Fruit fly (Drosophila melanogaster) whole organism, embryonic: ENCODE measurements around the gene park.
A peak's percentile ranks its signal among the peaks of the same experiment; 100 is the strongest.

Experiments used
- Adf1 ChIP-seq: fragments of 200-800 bp; sonication (Bioruptor generic); IDR thresholded peaks from 2 replicates; pipeline ENCODE4 v1.3.6; 2022; ENCODE audit warnings: missing biosample characterization, missing genetic modification characterization
- Awh ChIP-seq: fragments of 200-800 bp; sonication (Bioruptor generic); IDR thresholded peaks from 2 replicates; pipeline ENCODE4, ENCODE4 v1.3.6; 2022; ENCODE audit warnings: missing biosample characterization, missing genetic modification characterization
- CG10267 ChIP-seq: fragments of 200-800 bp; sonication (Bioruptor generic); optimal IDR thresholded peaks from 2 replicates; lab custom pipeline; 2018; ENCODE audit warnings: missing biosample characterization, mild to moderate bottlenecking, missing genetic modification characterization, moderate library complexity
- CG10274 ChIP-seq: fragments of 200-800 bp; sonication (Bioruptor generic); optimal IDR thresholded peaks from 3 replicates; lab custom pipeline; 2017; ENCODE audit warnings: missing biosample characterization, mild to moderate bottlenecking, missing genetic modification characterization
- CG11085 ChIP-seq: fragments of 200-800 bp; sonication (Bioruptor generic); IDR thresholded peaks from 2 replicates; pipeline ENCODE4 v1.3.6; 2022; ENCODE audit warnings: missing biosample characterization, missing genetic modification characterization
- CG12071 ChIP-seq: fragments of 200-800 bp; sonication (Bioruptor generic); optimal IDR thresholded peaks from 3 replicates; lab custom pipeline; 2018; ENCODE audit warnings: missing biosample characterization, mild to moderate bottlenecking, missing genetic modification characterization
- CG12299 ChIP-seq: fragments of 200-800 bp; sonication (Bioruptor generic); optimal IDR thresholded peaks from 2 replicates; lab custom pipeline; 2018; ENCODE audit warnings: missing biosample characterization, mild to moderate bottlenecking, missing genetic modification characterization
- CG13296 ChIP-seq: fragments of 200-800 bp; sonication (Bioruptor generic); optimal IDR thresholded peaks from 3 replicates; lab custom pipeline; 2018; ENCODE audit warnings: missing biosample characterization, mild to moderate bottlenecking, missing genetic modification characterization
- CG13424 ChIP-seq: fragments of 200-800 bp; sonication (Bioruptor generic); optimal IDR thresholded peaks from 2 replicates; lab custom pipeline; 2019; ENCODE audit warnings: missing biosample characterization, mild to moderate bottlenecking, missing genetic modification characterization, moderate library complexity
- CG15269 ChIP-seq: fragments of 200-800 bp; sonication (Bioruptor generic); optimal IDR thresholded peaks from 2 replicates; lab custom pipeline; 2018; ENCODE audit warnings: missing biosample characterization, mild to moderate bottlenecking, missing genetic modification characterization, moderate library complexity
- CG1792 ChIP-seq: fragments of 200-800 bp; sonication (Bioruptor generic); optimal IDR thresholded peaks from 2 replicates; lab custom pipeline; 2016; ENCODE audit warnings: missing biosample characterization, missing genetic modification characterization
- CG18476 ChIP-seq: fragments of 200-800 bp; sonication (Bioruptor generic); optimal IDR thresholded peaks from 2 replicates; lab custom pipeline; 2016; ENCODE audit warnings: missing biosample characterization, mild to moderate bottlenecking, missing genetic modification characterization
- CG18764 ChIP-seq: fragments of 200-800 bp; sonication (Bioruptor generic); optimal IDR thresholded peaks from 3 replicates; lab custom pipeline; 2016; ENCODE audit warnings: missing biosample characterization, missing genetic modification characterization
- CG3281 ChIP-seq: fragments of 200-800 bp; sonication (Bioruptor generic); optimal IDR thresholded peaks from 3 replicates; lab custom pipeline; 2017; ENCODE audit warnings: missing biosample characterization, mild to moderate bottlenecking, missing genetic modification characterization
- CG34422 ChIP-seq: fragments of 200-800 bp; sonication (Bioruptor generic); IDR thresholded peaks from 3 replicates; pipeline ENCODE4 v1.3.6; 2022; ENCODE audit warnings: missing biosample characterization, missing genetic modification characterization
- CG4820 ChIP-seq: fragments of 200-800 bp; sonication (Bioruptor generic); optimal IDR thresholded peaks from 3 replicates; lab custom pipeline; 2016; ENCODE audit warnings: missing biosample characterization, missing genetic modification characterization
- CG7839 ChIP-seq: fragments of 200-800 bp; sonication (Bioruptor generic); optimal IDR thresholded peaks from 3 replicates; lab custom pipeline; 2018; ENCODE audit warnings: missing biosample characterization, mild to moderate bottlenecking, missing genetic modification characterization, moderate library complexity
- CG8290 ChIP-seq, 3 experiments: fragments of 200-800 bp; sonication (Bioruptor generic); optimal IDR thresholded peaks; 2 replicates each; lab custom pipeline; 2016 to 2019; ENCODE audit warnings: missing biosample characterization in 3 of 3, missing genetic modification characterization in 3 of 3, mild to moderate bottlenecking in 2 of 3, moderate library complexity in 1 of 3
- CG9727 ChIP-seq: fragments of 200-800 bp; sonication (Bioruptor generic); optimal IDR thresholded peaks from 3 replicates; lab custom pipeline; 2017; ENCODE audit warnings: missing biosample characterization, mild to moderate bottlenecking, missing genetic modification characterization
- CG9932 ChIP-seq: fragments of 200-800 bp; sonication (Bioruptor generic); IDR thresholded peaks from 2 replicates; pipeline ENCODE4 v1.3.6; 2022; ENCODE audit warnings: missing biosample characterization, missing genetic modification characterization
- CTCF ChIP-seq: fragments of 200-800 bp; sonication (Bioruptor generic); optimal IDR thresholded peaks from 2 replicates; lab custom pipeline; 2017; ENCODE audit warnings: missing biosample characterization, mild to moderate bottlenecking, missing genetic modification characterization, moderate library complexity
- CoRest ChIP-seq: fragments of 200-800 bp; sonication (Bioruptor generic); optimal IDR thresholded peaks from 3 replicates; lab custom pipeline; 2018; ENCODE audit warnings: missing biosample characterization, mild to moderate bottlenecking, missing genetic modification characterization, moderate library complexity
- D19B ChIP-seq: fragments of 200-800 bp; sonication (Bioruptor generic); optimal IDR thresholded peaks from 2 replicates; lab custom pipeline; 2017; ENCODE audit warnings: missing biosample characterization, mild to moderate bottlenecking, missing genetic modification characterization
- Dip3 ChIP-seq: fragments of 200-800 bp; sonication (Bioruptor generic); optimal IDR thresholded peaks from 3 replicates; lab custom pipeline; 2016; ENCODE audit warnings: missing biosample characterization, missing genetic modification characterization
- Dll ChIP-seq: fragments of 200-800 bp; sonication (Bioruptor generic); IDR thresholded peaks from 4 replicates; pipeline ENCODE4 v1.3.6; 2022; ENCODE audit warnings: missing biosample characterization, missing genetic modification characterization; ENCODE audit not compliant: partially characterized antibody
- Elba2 ChIP-seq: fragments of 200-800 bp; sonication (Bioruptor generic); optimal IDR thresholded peaks from 3 replicates; lab custom pipeline; 2016; ENCODE audit warnings: missing biosample characterization, missing genetic modification characterization
- Fer1 ChIP-seq: fragments of 200-800 bp; sonication (Bioruptor generic); optimal IDR thresholded peaks from 2 replicates; lab custom pipeline; 2017; ENCODE audit warnings: missing biosample characterization, mild to moderate bottlenecking, missing genetic modification characterization
- Gug ChIP-seq: fragments of 200-800 bp; sonication (Bioruptor generic); IDR thresholded peaks from 4 replicates; pipeline ENCODE4 v1.3.6; 2022; ENCODE audit warnings: missing biosample characterization, missing genetic modification characterization
- Hmr ChIP-seq: fragments of 200-800 bp; sonication (Bioruptor generic); optimal IDR thresholded peaks from 3 replicates; lab custom pipeline; 2017; ENCODE audit warnings: mild to moderate bottlenecking, missing biosample characterization, missing genetic modification reagents, missing genetic modification characterization
- Hsf ChIP-seq: fragments of 200-800 bp; sonication (Bioruptor generic); optimal IDR thresholded peaks from 3 replicates; lab custom pipeline; 2016; ENCODE audit warnings: missing biosample characterization, missing genetic modification characterization
- Jarid2 ChIP-seq: fragments of 200-800 bp; sonication (Bioruptor generic); optimal IDR thresholded peaks from 3 replicates; lab custom pipeline; 2017; ENCODE audit warnings: mild to moderate bottlenecking, missing biosample characterization, missing genetic modification reagents, missing genetic modification characterization
- MTF-1 ChIP-seq: fragments of 200-800 bp; sonication (Bioruptor generic); optimal IDR thresholded peaks from 2 replicates; lab custom pipeline; 2018; ENCODE audit warnings: missing biosample characterization, mild to moderate bottlenecking, missing genetic modification characterization, borderline replicate concordance
- Nf-YB ChIP-seq: fragments of 200-800 bp; sonication (Bioruptor generic); optimal IDR thresholded peaks from 3 replicates; lab custom pipeline; 2019; ENCODE audit warnings: missing biosample characterization, mild to moderate bottlenecking, missing genetic modification characterization, moderate library complexity
- Taf1 ChIP-seq: fragments of 200-800 bp; sonication (Bioruptor generic); IDR thresholded peaks from 2 replicates; pipeline ENCODE4 v1.3.6; 2022; ENCODE audit warnings: missing biosample characterization, missing genetic modification characterization
- Vsx1 ChIP-seq: fragments of 200-800 bp; sonication (Bioruptor generic); optimal IDR thresholded peaks from 2 replicates; lab custom pipeline; 2017; ENCODE audit warnings: missing biosample characterization, mild to moderate bottlenecking, missing genetic modification characterization, missing genetic modification reagents
- Xbp1 ChIP-seq: fragments of 200-800 bp; sonication (Bioruptor generic); optimal IDR thresholded peaks from 3 replicates; lab custom pipeline; 2016; ENCODE audit warnings: missing biosample characterization, mild to moderate bottlenecking, missing genetic modification characterization
- YL-1 ChIP-seq: fragments of 200-800 bp; sonication (Bioruptor generic); optimal IDR thresholded peaks from 3 replicates; lab custom pipeline; 2017; ENCODE audit warnings: missing biosample characterization, mild to moderate bottlenecking, missing genetic modification characterization
- caup ChIP-seq: fragments of 200-800 bp; sonication (Bioruptor generic); optimal IDR thresholded peaks from 3 replicates; lab custom pipeline; 2017; ENCODE audit warnings: missing biosample characterization, mild to moderate bottlenecking, missing genetic modification characterization, moderate library complexity; ENCODE audit not compliant: severe bottlenecking
- dmrt99B ChIP-seq: fragments of 200-800 bp; sonication (Bioruptor generic); optimal IDR thresholded peaks from 2 replicates; lab custom pipeline; 2018; ENCODE audit warnings: missing biosample characterization, mild to moderate bottlenecking, missing genetic modification characterization, moderate library complexity
- ems ChIP-seq: fragments of 200-800 bp; sonication (Bioruptor generic); optimal IDR thresholded peaks from 3 replicates; lab custom pipeline; 2016; ENCODE audit warnings: missing biosample characterization, missing genetic modification characterization
- eyg ChIP-seq: fragments of 200-800 bp; sonication (Bioruptor generic); optimal IDR thresholded peaks from 3 replicates; lab custom pipeline; 2016; ENCODE audit warnings: missing biosample characterization, missing genetic modification characterization
- fd3F ChIP-seq: fragments of 200-800 bp; sonication (Bioruptor generic); optimal IDR thresholded peaks from 2 replicates; lab custom pipeline; 2018; ENCODE audit warnings: missing biosample characterization, mild to moderate bottlenecking, missing genetic modification characterization, moderate library complexity
- jing ChIP-seq: fragments of 200-800 bp; sonication (Bioruptor generic); optimal IDR thresholded peaks from 2 replicates; lab custom pipeline; 2018; ENCODE audit warnings: missing biosample characterization, mild to moderate bottlenecking, missing genetic modification characterization
- pho ChIP-seq: fragments of 200-800 bp; sonication (Bioruptor generic); optimal IDR thresholded peaks from 2 replicates; lab custom pipeline; 2016; ENCODE audit warnings: missing biosample characterization, missing genetic modification characterization
- phol ChIP-seq: fragments of 200-800 bp; sonication (Bioruptor generic); optimal IDR thresholded peaks from 3 replicates; lab custom pipeline; 2018; ENCODE audit warnings: missing biosample characterization, mild to moderate bottlenecking, missing genetic modification characterization, moderate library complexity
- row ChIP-seq: fragments of 200-800 bp; sonication (Bioruptor generic); IDR thresholded peaks from 3 replicates; pipeline ENCODE4 v1.3.6; 2022; ENCODE audit warnings: missing biosample characterization, missing genetic modification characterization
- trem ChIP-seq: fragments of 200-800 bp; optimal IDR thresholded peaks from 3 replicates; lab custom pipeline; 2019; ENCODE audit warnings: missing biosample characterization, mild to moderate bottlenecking, missing genetic modification characterization, moderate library complexity
- unpg ChIP-seq: fragments of 200-800 bp; sonication (Bioruptor generic); optimal IDR thresholded peaks from 3 replicates; lab custom pipeline; 2018; ENCODE audit warnings: missing biosample characterization, mild to moderate bottlenecking, missing genetic modification characterization, moderate library complexity
- vvl ChIP-seq: fragments of 200-800 bp; sonication (Bioruptor generic); IDR thresholded peaks from 2 replicates; pipeline ENCODE4 v1.3.6; 2022; ENCODE audit warnings: missing biosample characterization, missing genetic modification characterization
- zen ChIP-seq: fragments of 200-800 bp; sonication (Bioruptor generic); optimal IDR thresholded peaks from 3 replicates; lab custom pipeline; 2018; ENCODE audit warnings: missing biosample characterization, mild to moderate bottlenecking, missing genetic modification characterization, moderate library complexity

The park gene

DNA sequence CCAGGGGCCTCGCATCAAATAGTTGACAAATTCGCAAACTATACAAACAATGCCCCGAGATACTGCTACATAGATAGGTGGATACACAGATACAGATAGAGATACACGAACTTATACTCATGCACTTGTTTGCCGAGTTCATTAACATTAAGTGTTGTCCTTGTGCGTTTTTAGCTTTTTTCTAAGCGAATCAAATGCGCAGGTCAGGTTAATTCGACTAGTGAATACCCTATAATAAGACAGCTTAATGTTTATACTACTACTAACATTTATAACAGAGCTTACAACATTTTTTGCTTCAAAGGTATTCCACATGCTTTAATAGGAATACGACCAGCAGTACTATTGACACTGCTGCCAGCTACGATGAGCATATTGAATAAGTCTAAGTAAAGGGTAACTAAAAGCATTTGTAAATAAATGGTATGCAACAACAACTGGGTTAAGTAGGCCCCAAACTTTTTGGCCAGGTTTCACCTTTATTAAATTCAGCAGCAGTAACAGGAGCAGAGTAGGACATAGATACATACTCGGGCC, 44.9 kb upstream of the park start (continued):
- no peak for TF ChIP-seq Elba2 (GFP tag; lab: Kevin White, UChicago)
- TF ChIP-seq CTCF (GFP tag; lab: Kevin White, UChicago), result no peak
- TF ChIP-seq CG12299, result no peak
- TF ChIP-seq CG11085 (GFP tag; lab: Robert Waterston, UW), result no peak
- no peak for TF ChIP-seq Xbp1
- no peak for TF ChIP-seq Dip3 (GFP tag; lab: Kevin White, UChicago)
- no peak for TF ChIP-seq Hsf (GFP tag; lab: Kevin White, UChicago)
- peak; percentile 13 for TF ChIP-seq Hmr
- TF ChIP-seq CG13424 (tag; lab: Kevin White, UChicago), result peak; percentile 29
- peak; percentile 14 for TF ChIP-seq pho
- peak; percentile 7 for TF ChIP-seq Jarid2 (GFP tag; lab: Kevin White, UChicago)
- TF ChIP-seq Gug (GFP tag; lab: Robert Waterston, UW), result 0 out of 4 replicates have a peak, but pooled peaks have one; percentile 1
- TF ChIP-seq Fer1 (GFP tag; lab: Kevin White, UChicago), result peak; percentile 25
- peak; percentile 9 for TF ChIP-seq unpg (GFP tag; lab: Kevin White, UChicago)
- no peak for TF ChIP-seq dmrt99B
- TF ChIP-seq CG7839 (tag; lab: Kevin White, UChicago), result peak; percentile 33
- TF ChIP-seq zen, result no peak
- TF ChIP-seq fd3F (GFP tag; lab: Kevin White, UChicago), result peak; percentile 44
- TF ChIP-seq CG1792, result no peak
- no peak for TF ChIP-seq Awh
- TF ChIP-seq eyg, result no peak
- no peak for TF ChIP-seq phol
- TF ChIP-seq CG9727 (GFP tag; lab: Kevin White, UChicago), result no peak
- TF ChIP-seq Dll, result no peak
- no peak for TF ChIP-seq CG4820
- TF ChIP-seq CG10274 (GFP tag; lab: Kevin White, UChicago), result peak; percentile 20
- no peak for TF ChIP-seq Taf1 (GFP tag; lab: Robert Waterston, UW)
- TF ChIP-seq CG15269 (tag; lab: Kevin White, UChicago), result peak; percentile 21
- TF ChIP-seq CG3281 (GFP tag; lab: Kevin White, UChicago), result peak; percentile 17
- no peak for TF ChIP-seq CG12071 (GFP tag; lab: Kevin White, UChicago)
- TF ChIP-seq YL-1 (GFP tag; lab: Kevin White, UChicago), result no peak
- TF ChIP-seq CG8290 (GFP tag; optimal IDR thresholded peaks at IDR 0.05; lab: Kevin White, UChicago), result no peak
- peak in 1 of 2 experiments; percentile 22 for TF ChIP-seq CG8290 (tag; optimal IDR thresholded peaks at IDR 0.05; lab: Kevin White, UChicago)
- TF ChIP-seq CG10267, result no peak
- TF ChIP-seq caup (GFP tag; lab: Kevin White, UChicago), result peak; percentile 10
- TF ChIP-seq Nf-YB (GFP tag; lab: Kevin White, UChicago), result no peak
- TF ChIP-seq D19B (GFP tag; lab: Kevin White, UChicago), result peak; percentile 48
- TF ChIP-seq Adf1 (GFP tag; lab: Robert Waterston, UW), result no peak
- peak; percentile 11 for TF ChIP-seq CoRest (tag; lab: Kevin White, UChicago)
- no peak for TF ChIP-seq CG13296 (GFP tag; lab: Kevin White, UChicago)
- TF ChIP-seq CG34422 (GFP tag; lab: Robert Waterston, UW), result no peak
- TF ChIP-seq Vsx1 (GFP tag; lab: Kevin White, UChicago), result no peak
- TF ChIP-seq ems (GFP tag; lab: Kevin White, UChicago), result no peak
- TF ChIP-seq CG18476 (GFP tag; lab: Kevin White, UChicago), result no peak
- no peak for TF ChIP-seq vvl (GFP tag; lab: Robert Waterston, UW)
- peak; percentile 42; the same call in 2 of the 3 replicates for TF ChIP-seq row (GFP tag; lab: Robert Waterston, UW)
- no peak for TF ChIP-seq CG18764 (GFP tag; lab: Kevin White, UChicago)
- no peak for TF ChIP-seq trem (tag; lab: Kevin White, UChicago)
- TF ChIP-seq jing (GFP tag; lab: Kevin White, UChicago), result peak; percentile 10
- TF ChIP-seq CG9932 (GFP tag; lab: Robert Waterston, UW), result no peak
- TF ChIP-seq MTF-1, result no peak
